Fruit fly (Drosophila melanogaster) whole organism, embryonic: ENCODE results near the gene Tlk.

Experiments
- Aef1 ChIP-seq: fragments of 200-800 bp; sonication (Bioruptor generic); IDR thresholded peaks from 3 replicates; pipeline ENCODE4 v1.3.6; 2022; ENCODE audit warnings: missing biosample characterization, missing genetic modification characterization
- Awh ChIP-seq: fragments of 200-800 bp; sonication (Bioruptor generic); IDR thresholded peaks from 2 replicates; pipeline ENCODE4, ENCODE4 v1.3.6; 2022; ENCODE audit warnings: missing biosample characterization, missing genetic modification characterization
- Blimp-1 ChIP-seq: fragments of 200-800 bp; sonication (Bioruptor generic); optimal IDR thresholded peaks from 3 replicates; lab custom pipeline; 2018; ENCODE audit warnings: missing biosample characterization, missing genetic modification characterization, mild to moderate bottlenecking, moderate library complexity, missing genetic modification reagents
- CG1024 ChIP-seq: fragments of 200-800 bp; sonication (Bioruptor generic); IDR thresholded peaks from 2 replicates; pipeline ENCODE4 v1.3.6; 2022; ENCODE audit warnings: missing biosample characterization, missing genetic modification characterization
- CG10462 ChIP-seq: fragments of 200-800 bp; sonication (Bioruptor generic); optimal IDR thresholded peaks from 2 replicates; lab custom pipeline; 2016; ENCODE audit warnings: missing biosample characterization, missing genetic modification characterization
- CG11504 ChIP-seq: fragments of 200-800 bp; sonication (Bioruptor generic); optimal IDR thresholded peaks from 3 replicates; lab custom pipeline; 2019; ENCODE audit warnings: missing biosample characterization, mild to moderate bottlenecking, missing genetic modification characterization, moderate library complexity
- CG11695 ChIP-seq: fragments of 200-800 bp; sonication (Bioruptor generic); IDR thresholded peaks from 3 replicates; pipeline ENCODE4 v1.3.6; 2022; ENCODE audit warnings: missing biosample characterization, missing genetic modification characterization
- CG11696 ChIP-seq: fragments of 200-800 bp; sonication (Bioruptor generic); IDR thresholded peaks from 2 replicates; pipeline ENCODE4 v1.3.6; 2022; ENCODE audit warnings: missing biosample characterization, missing genetic modification characterization
- CG14050 ChIP-seq: fragments of 200-800 bp; sonication (Bioruptor generic); IDR thresholded peaks from 3 replicates; pipeline ENCODE4 v1.3.6; 2022; ENCODE audit warnings: missing biosample characterization, missing genetic modification characterization
- CG14667 ChIP-seq: fragments of 200-800 bp; sonication (Bioruptor generic); IDR thresholded peaks from 2 replicates; pipeline ENCODE4 v1.3.6; 2022; ENCODE audit warnings: missing biosample characterization, missing genetic modification characterization
- CG16815 ChIP-seq: fragments of 200-800 bp; sonication (Bioruptor generic); optimal IDR thresholded peaks from 3 replicates; lab custom pipeline; 2017; ENCODE audit warnings: missing biosample characterization, mild to moderate bottlenecking, missing genetic modification characterization
- CG17328 ChIP-seq: fragments of 200-800 bp; sonication (Bioruptor generic); IDR thresholded peaks from 2 replicates; pipeline ENCODE4 v1.3.6; 2022; ENCODE audit warnings: missing biosample characterization, missing genetic modification characterization
- CG17612 ChIP-seq: fragments of 200-800 bp; sonication (Bioruptor generic); IDR thresholded peaks from 2 replicates; pipeline ENCODE4 v1.3.6; 2022; ENCODE audit warnings: missing biosample characterization, missing genetic modification characterization
- CG18599 ChIP-seq: fragments of 200-800 bp; sonication (Bioruptor generic); optimal IDR thresholded peaks from 3 replicates; lab custom pipeline; 2017; ENCODE audit warnings: missing biosample characterization, missing genetic modification characterization, mild to moderate bottlenecking, moderate library complexity, missing genetic modification reagents
- CG31224 ChIP-seq: fragments of 200-800 bp; sonication (Bioruptor generic); IDR thresholded peaks from 2 replicates; pipeline ENCODE4 v1.3.6; 2022; ENCODE audit warnings: missing biosample characterization, missing genetic modification characterization
- CG4707 ChIP-seq: fragments of 200-800 bp; sonication (Bioruptor generic); optimal IDR thresholded peaks from 2 replicates; lab custom pipeline; 2018; ENCODE audit warnings: missing biosample characterization, mild to moderate bottlenecking, missing genetic modification characterization, moderate library complexity
- CG6272 ChIP-seq: fragments of 200-800 bp; sonication (Bioruptor generic); IDR thresholded peaks from 2 replicates; pipeline ENCODE4 v1.3.6; 2022; ENCODE audit warnings: missing biosample characterization, missing genetic modification characterization
- CG6791 ChIP-seq: fragments of 200-800 bp; sonication (Bioruptor generic); IDR thresholded peaks from 3 replicates; pipeline ENCODE4 v1.3.6; 2022; ENCODE audit warnings: missing biosample characterization, missing genetic modification characterization; ENCODE audit not compliant: partially characterized antibody
- Dip2 ChIP-seq: fragments of 200-800 bp; sonication (Bioruptor generic); IDR thresholded peaks from 2 replicates; pipeline ENCODE4 v1.3.6; 2022; ENCODE audit warnings: missing biosample characterization, missing genetic modification characterization
- E2f1 ChIP-seq: fragments of 200-800 bp; sonication (Bioruptor generic); IDR thresholded peaks from 2 replicates; pipeline ENCODE4 v1.3.6; 2022; ENCODE audit warnings: missing biosample characterization, missing genetic modification characterization
- Ets97D ChIP-seq: fragments of 200-800 bp; sonication (Bioruptor generic); optimal IDR thresholded peaks from 3 replicates; lab custom pipeline; 2016; ENCODE audit warnings: missing biosample characterization, missing genetic modification characterization
- Gug ChIP-seq: fragments of 200-800 bp; sonication (Bioruptor generic); IDR thresholded peaks from 4 replicates; pipeline ENCODE4 v1.3.6; 2022; ENCODE audit warnings: missing biosample characterization, missing genetic modification characterization
- HLHmδ ChIP-seq: fragments of 200-800 bp; sonication (Bioruptor generic); optimal IDR thresholded peaks from 2 replicates; lab custom pipeline; 2018; ENCODE audit warnings: missing biosample characterization, mild to moderate bottlenecking, missing genetic modification characterization, moderate library complexity
- Optix ChIP-seq: fragments of 200-800 bp; sonication (Bioruptor generic); IDR thresholded peaks from 3 replicates; pipeline ENCODE4 v1.3.6; 2022; ENCODE audit warnings: missing biosample characterization, missing genetic modification characterization
- Pdp1 ChIP-seq, 2 experiments: fragments of 200-800 bp; sonication (Bioruptor generic); optimal IDR thresholded peaks; 3 replicates each; lab custom pipeline; 2016; ENCODE audit warnings: missing biosample characterization in 2 of 2, missing genetic modification characterization in 2 of 2, mild to moderate bottlenecking in 1 of 2, moderate library complexity in 1 of 2
- Sox102F ChIP-seq: fragments of 200-800 bp; sonication (Bioruptor generic); optimal IDR thresholded peaks from 2 replicates; lab custom pipeline; 2018; ENCODE audit warnings: missing biosample characterization, mild to moderate bottlenecking, missing genetic modification characterization, moderate library complexity
- ara ChIP-seq: fragments of 200-800 bp; sonication (Bioruptor generic); IDR thresholded peaks from 2 replicates; pipeline ENCODE4 v1.3.6; 2022; ENCODE audit warnings: missing biosample characterization, missing genetic modification characterization
- ash1 ChIP-seq: fragments of 200-800 bp; sonication (Bioruptor generic); optimal IDR thresholded peaks from 2 replicates; lab custom pipeline; 2018; ENCODE audit warnings: missing biosample characterization, mild to moderate bottlenecking, missing genetic modification characterization
- cg ChIP-seq: fragments of 200-800 bp; sonication (Bioruptor generic); optimal IDR thresholded peaks from 3 replicates; lab custom pipeline; 2019; ENCODE audit warnings: missing biosample characterization, mild to moderate bottlenecking, missing genetic modification characterization, moderate library complexity
- crol ChIP-seq: fragments of 200-800 bp; sonication (Bioruptor generic); IDR thresholded peaks from 2 replicates; pipeline ENCODE4 v1.3.6; 2022; ENCODE audit warnings: missing biosample characterization, missing genetic modification characterization
- exex ChIP-seq: fragments of 200-800 bp; sonication (Bioruptor generic); optimal IDR thresholded peaks from 4 replicates; lab custom pipeline; 2018; ENCODE audit warnings: missing biosample characterization, mild to moderate bottlenecking, missing genetic modification characterization, moderate library complexity
- fd96Cb ChIP-seq: fragments of 200-800 bp; sonication (Bioruptor generic); optimal IDR thresholded peaks from 2 replicates; lab custom pipeline; 2018; ENCODE audit warnings: missing biosample characterization, mild to moderate bottlenecking, missing genetic modification characterization, moderate library complexity
- gcm2 ChIP-seq: fragments of 200-800 bp; sonication (Bioruptor generic); optimal IDR thresholded peaks from 2 replicates; lab custom pipeline; 2016; ENCODE audit warnings: missing biosample characterization, missing genetic modification characterization
- gro ChIP-seq: fragments of 200-800 bp; sonication (Bioruptor generic); optimal IDR thresholded peaks from 2 replicates; lab custom pipeline; 2016; ENCODE audit warnings: missing biosample characterization, missing genetic modification characterization
- jing ChIP-seq: fragments of 200-800 bp; sonication (Bioruptor generic); optimal IDR thresholded peaks from 2 replicates; lab custom pipeline; 2018; ENCODE audit warnings: missing biosample characterization, mild to moderate bottlenecking, missing genetic modification characterization
- mam ChIP-seq: fragments of 200-800 bp; sonication (Bioruptor generic); optimal IDR thresholded peaks from 3 replicates; lab custom pipeline; 2016; ENCODE audit warnings: missing biosample characterization, missing genetic modification characterization
- mld ChIP-seq: fragments of 200-800 bp; sonication (Bioruptor generic); IDR thresholded peaks from 3 replicates; pipeline ENCODE4 v1.3.6; 2022; ENCODE audit warnings: missing biosample characterization, missing genetic modification characterization; ENCODE audit not compliant: partially characterized antibody
- pb ChIP-seq: fragments of 200-800 bp; sonication (Bioruptor generic); optimal IDR thresholded peaks from 3 replicates; lab custom pipeline; 2016; ENCODE audit warnings: missing biosample characterization, missing genetic modification characterization
- pho ChIP-seq: fragments of 200-800 bp; sonication (Bioruptor generic); optimal IDR thresholded peaks from 2 replicates; lab custom pipeline; 2016; ENCODE audit warnings: missing biosample characterization, missing genetic modification characterization
- scrt ChIP-seq: fragments of 200-800 bp; sonication (Bioruptor generic); optimal IDR thresholded peaks from 2 replicates; lab custom pipeline; 2018; ENCODE audit warnings: missing biosample characterization, mild to moderate bottlenecking, missing genetic modification characterization, moderate library complexity
- sens ChIP-seq: fragments of 200-800 bp; sonication (Bioruptor generic); peaks from one replicate; lab custom pipeline; 2016; ENCODE audit warnings: missing biosample characterization, missing genetic modification characterization
- stc ChIP-seq: fragments of 200-800 bp; sonication (Bioruptor generic); IDR thresholded peaks from 2 replicates; pipeline ENCODE4 v1.3.6; 2022; ENCODE audit warnings: missing biosample characterization, missing genetic modification characterization
- tap ChIP-seq: fragments of 200-800 bp; optimal IDR thresholded peaks from 3 replicates; lab custom pipeline; 2019; ENCODE audit warnings: missing biosample characterization, mild to moderate bottlenecking, missing genetic modification characterization, moderate library complexity
- trem ChIP-seq: fragments of 200-800 bp; optimal IDR thresholded peaks from 3 replicates; lab custom pipeline; 2019; ENCODE audit warnings: missing biosample characterization, mild to moderate bottlenecking, missing genetic modification characterization, moderate library complexity
- ttk ChIP-seq: fragments of 200-800 bp; sonication (Bioruptor generic); IDR thresholded peaks from 2 replicates; pipeline ENCODE4 v2.1.2; 2022; ENCODE audit warnings: missing biosample characterization, missing genetic modification characterization
- vvl ChIP-seq: fragments of 200-800 bp; sonication (Bioruptor generic); IDR thresholded peaks from 2 replicates; pipeline ENCODE4 v1.3.6; 2022; ENCODE audit warnings: missing biosample characterization, missing genetic modification characterization

Gene Tlk

DNA sequence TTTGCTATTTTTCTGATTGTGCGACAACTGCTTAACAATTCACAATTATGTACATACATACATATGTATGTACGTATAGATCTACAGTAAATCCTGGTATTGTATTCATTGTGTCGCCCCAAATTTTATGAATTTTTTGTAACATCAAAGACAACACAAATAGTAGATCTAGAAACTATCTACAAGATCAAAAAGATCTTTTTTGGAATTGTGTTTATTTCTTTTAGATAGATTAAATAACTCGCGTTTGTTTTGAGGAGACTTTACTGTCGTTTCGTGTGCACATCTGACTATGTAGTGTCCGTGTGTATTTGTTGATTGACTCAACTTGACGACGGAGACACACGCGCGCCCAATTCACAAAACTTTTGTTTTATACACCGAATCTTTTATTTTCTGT lies 54.5 kb downstream of the Tlk start (continued):
- TF ChIP-seq E2f1 (peak; percentile 90), gro (GFP tag; lab: Kevin White, UChicago) (peak; percentile 93), CG1024 (GFP tag; lab: Robert Waterston, UW) (peak; percentile 75), tap (tag; lab: Kevin White, UChicago) (peak; percentile 93), CG18599 (GFP tag; lab: Kevin White, UChicago) (peak; percentile 97), stc (GFP tag; lab: Robert Waterston, UW) (peak; percentile 94), gcm2 (GFP tag; lab: Kevin White, UChicago) (peak; percentile 72), CG14667 (GFP tag; lab: Robert Waterston, UW) (no peak; the same call in 1 of the 2 replicates), cg (GFP tag; lab: Kevin White, UChicago) (peak; percentile 19), ash1 (GFP tag; lab: Kevin White, UChicago) (peak; percentile 75)

dm6 chrX:3775137-3775536 lies 55.3 kb downstream of the Tlk start:
- TF ChIP-seq scrt (GFP tag; lab: Kevin White, UChicago) (no peak), exex (no peak), sens (peak; percentile 26)

- peak in 1 of 2 experiments; percentile 9 for TF ChIP-seq Pdp1 (GFP tag; optimal IDR thresholded peaks at IDR 0.05; lab: Kevin White, UChicago)
- TF ChIP-seq Sox102F (GFP tag; lab: Kevin White, UChicago) = no peak
- no peak for TF ChIP-seq jing
- no peak for TF ChIP-seq mam (GFP tag; lab: Kevin White, UChicago)
- TF ChIP-seq HLHmδ = no peak
- TF ChIP-seq CG17328 = no peak; the same call in 1 of the 2 replicates
- TF ChIP-seq CG11696 (GFP tag; lab: Robert Waterston, UW) = no peak
- no peak for TF ChIP-seq CG16815
- no peak for TF ChIP-seq CG11695 (GFP tag; lab: Robert Waterston, UW)
- TF ChIP-seq CG6791 (GFP tag; lab: Robert Waterston, UW) = no peak; the same call in 2 of the 3 replicates
- TF ChIP-seq Gug = no peak
- 0 out of 2 replicates have a peak, but pooled peaks have one; percentile 10 for TF ChIP-seq Awh (GFP tag; lab: Robert Waterston, UW)
- TF ChIP-seq pho (GFP tag; lab: Kevin White, UChicago) = no peak
- no peak for TF ChIP-seq Ets97D
- TF ChIP-seq CG31224 (GFP tag; lab: Robert Waterston, UW) = peak; percentile 13; the same call in 1 of the 2 replicates
- TF ChIP-seq E2f1 = no peak
- TF ChIP-seq CG14050 (GFP tag; lab: Robert Waterston, UW) = no peak
- no peak for TF ChIP-seq trem (tag; lab: Kevin White, UChicago)
- TF ChIP-seq CG11504 = no peak
- 0 out of 2 replicates have a peak, but pooled peaks have one; percentile 18 for TF ChIP-seq crol (GFP tag; lab: Robert Waterston, UW)
- TF ChIP-seq vvl (GFP tag; lab: Robert Waterston, UW) = no peak; the same call in 1 of the 2 replicates
- TF ChIP-seq CG10462 (GFP tag; lab: Kevin White, UChicago) = no peak
- TF ChIP-seq ttk (GFP tag; lab: Robert Waterston, UW) = no peak
- no peak for TF ChIP-seq Optix (GFP tag; lab: Robert Waterston, UW)
- no peak for TF ChIP-seq ara (GFP tag; lab: Robert Waterston, UW)
- no peak for TF ChIP-seq fd96Cb (tag; lab: Kevin White, UChicago)
- TF ChIP-seq CG4707 = no peak
- TF ChIP-seq CG17612 (GFP tag; lab: Robert Waterston, UW) = no peak
- TF ChIP-seq mld (GFP tag; lab: Robert Waterston, UW) = no peak
- TF ChIP-seq Aef1 (GFP tag; lab: Robert Waterston, UW) = no peak
- no peak for TF ChIP-seq pb (GFP tag; lab: Kevin White, UChicago)
- no peak for TF ChIP-seq CG6272
- no peak for TF ChIP-seq Dip2 (GFP tag; lab: Robert Waterston, UW)
- peak; percentile 29 for TF ChIP-seq Blimp-1 (GFP tag; lab: Kevin White, UChicago)
Measured at dm6 chrX:3775822-3776668, 56.2 kb downstream of the Tlk start.
